Fruit fly (Drosophila melanogaster) whole organism, wandering third instar larva: ENCODE data around the gene Cals.

Source experiments
- Abd-B ChIP-seq: fragments of >200 bp; optimal IDR thresholded peaks from 2 replicates; lab custom pipeline; 2017; ENCODE audit warnings: missing biosample characterization, missing genetic modification characterization
- CG9705 ChIP-seq: fragments of 200-800 bp; sonication (Bioruptor generic); optimal IDR thresholded peaks from 2 replicates; lab custom pipeline; 2018; ENCODE audit warnings: missing biosample characterization, mild to moderate bottlenecking, missing genetic modification characterization
- Dif ChIP-seq: fragments of 200-275, 200-300 bp; sonication (Bioruptor generic); optimal IDR thresholded peaks from 2 replicates; lab custom pipeline; 2018; ENCODE audit warnings: missing biosample characterization, missing genetic modification characterization; ENCODE audit not compliant: partially characterized antibody
- Sp1 ChIP-seq: fragments of 200-800 bp; sonication (Bioruptor generic); optimal IDR thresholded peaks from 3 replicates; lab custom pipeline; 2019; ENCODE audit warnings: missing biosample characterization, mild to moderate bottlenecking, missing genetic modification characterization, moderate library complexity
- dl ChIP-seq, 2 experiments: fragments of 175-275, 200-275 bp in 1 of 2; fragments of 200-275 bp in 1 of 2; sonication (Bioruptor generic); optimal IDR thresholded peaks; lab custom pipeline; 2018; ENCODE audit warnings: mild to moderate bottlenecking in 2 of 2, missing biosample characterization in 2 of 2, missing genetic modification characterization in 2 of 2, moderate library complexity in 2 of 2; ENCODE audit not compliant: partially characterized antibody in 2 of 2, insufficient read depth in 1 of 2
- dmrt93B ChIP-seq: fragments of 200-800 bp; sonication (Bioruptor generic); optimal IDR thresholded peaks from 2 replicates; lab custom pipeline; 2018; ENCODE audit warnings: missing biosample characterization, mild to moderate bottlenecking, missing genetic modification characterization
- psq ChIP-seq: fragments of 200-800 bp; sonication (Bioruptor generic); optimal IDR thresholded peaks from 3 replicates; lab custom pipeline; 2017; ENCODE audit warnings: missing biosample characterization, mild to moderate bottlenecking, missing genetic modification characterization, moderate library complexity
- tai ChIP-seq: sonication (Bioruptor generic); optimal IDR thresholded peaks from 2 replicates; lab custom pipeline; 2016; ENCODE audit warnings: missing biosample characterization, missing genetic modification characterization
- woc ChIP-seq: sonication (Bioruptor generic); optimal IDR thresholded peaks from 2 replicates; lab custom pipeline; 2016; ENCODE audit warnings: missing biosample characterization, mild to moderate bottlenecking, missing genetic modification characterization

dm6 chr4:1127000-1127399, 3.8 kb upstream of the Cals start:
- TF ChIP-seq Dif (GFP tag; lab: Kevin White, UChicago) (no peak), dl (GFP tag; optimal IDR thresholded peaks at IDR 0.05; lab: Kevin White, UChicago; ENCODE audit: insufficient read depth in 1 of 2, partially characterized antibody in 2 of 2) (no peak), dmrt93B (GFP tag; lab: Kevin White, UChicago) (no peak), Abd-B (GFP tag; lab: Kevin White, UChicago) (no peak), Sp1 (GFP tag; lab: Kevin White, UChicago) (no peak), tai (GFP tag; lab: Kevin White, UChicago) (no peak), psq (GFP tag; lab: Kevin White, UChicago) (no peak), CG9705 (GFP tag; lab: Kevin White, UChicago) (no peak), woc (GFP tag; lab: Kevin White, UChicago) (no peak)
